Fruit fly (Drosophila melanogaster) whole organism, embryonic: Measurements from ENCODE around the gene Non3.

Experiments
- Abd-B ChIP-seq: fragments of 200-800 bp; sonication (Bioruptor generic); optimal IDR thresholded peaks from 2 replicates; lab custom pipeline; 2018; ENCODE audit warnings: missing biosample characterization, mild to moderate bottlenecking, missing genetic modification characterization, moderate library complexity
- Aef1 ChIP-seq: fragments of 200-800 bp; sonication (Bioruptor generic); IDR thresholded peaks from 3 replicates; pipeline ENCODE4 v1.3.6; 2022; ENCODE audit warnings: missing biosample characterization, missing genetic modification characterization
- Atf3 ChIP-seq: fragments of 200-800 bp; sonication (Bioruptor generic); optimal IDR thresholded peaks from 3 replicates; lab custom pipeline; 2016; ENCODE audit warnings: missing biosample characterization, missing genetic modification characterization
- BEAF-32 ChIP-seq: fragments of 200-800 bp; sonication (Bioruptor generic); optimal IDR thresholded peaks from 3 replicates; lab custom pipeline; 2017; ENCODE audit warnings: missing biosample characterization, missing genetic modification characterization, mild to moderate bottlenecking, moderate library complexity, missing genetic modification reagents
- C15 ChIP-seq: fragments of 200-800 bp; sonication (Bioruptor generic); IDR thresholded peaks from 3 replicates; pipeline ENCODE4 v1.3.6; 2022; ENCODE audit warnings: missing biosample characterization, missing genetic modification characterization
- CG10267 ChIP-seq: fragments of 200-800 bp; sonication (Bioruptor generic); optimal IDR thresholded peaks from 2 replicates; lab custom pipeline; 2018; ENCODE audit warnings: missing biosample characterization, mild to moderate bottlenecking, missing genetic modification characterization, moderate library complexity
- CG10274 ChIP-seq: fragments of 200-800 bp; sonication (Bioruptor generic); optimal IDR thresholded peaks from 3 replicates; lab custom pipeline; 2017; ENCODE audit warnings: missing biosample characterization, mild to moderate bottlenecking, missing genetic modification characterization
- CG10979 ChIP-seq: fragments of 200-800 bp; sonication (Bioruptor generic); optimal IDR thresholded peaks from 2 replicates; lab custom pipeline; 2018; ENCODE audit warnings: missing biosample characterization, mild to moderate bottlenecking, missing genetic modification characterization, moderate library complexity
- CG11696 ChIP-seq: fragments of 200-800 bp; sonication (Bioruptor generic); IDR thresholded peaks from 2 replicates; pipeline ENCODE4 v1.3.6; 2022; ENCODE audit warnings: missing biosample characterization, missing genetic modification characterization
- CG12071 ChIP-seq: fragments of 200-800 bp; sonication (Bioruptor generic); optimal IDR thresholded peaks from 3 replicates; lab custom pipeline; 2018; ENCODE audit warnings: missing biosample characterization, mild to moderate bottlenecking, missing genetic modification characterization
- CG1233 ChIP-seq: fragments of 200-800 bp; sonication (Bioruptor generic); optimal IDR thresholded peaks from 4 replicates; lab custom pipeline; 2018; ENCODE audit warnings: missing biosample characterization, mild to moderate bottlenecking, missing genetic modification characterization
- CG13123 ChIP-seq: fragments of 200-800 bp; sonication (Bioruptor generic); optimal IDR thresholded peaks from 2 replicates; lab custom pipeline; 2016; ENCODE audit warnings: missing biosample characterization, missing genetic modification characterization
- CG1529 ChIP-seq: fragments of 200-800 bp; sonication (Bioruptor generic); optimal IDR thresholded peaks from 3 replicates; lab custom pipeline; 2018; ENCODE audit warnings: missing biosample characterization, missing genetic modification characterization
- CG17568 ChIP-seq: fragments of 200-800 bp; sonication (Bioruptor generic); optimal IDR thresholded peaks from 2 replicates; lab custom pipeline; 2018; ENCODE audit warnings: missing biosample characterization, mild to moderate bottlenecking, missing genetic modification characterization, moderate library complexity
- CG17912 ChIP-seq: fragments of 200-800 bp; sonication (Bioruptor generic); optimal IDR thresholded peaks from 2 replicates; lab custom pipeline; 2018; ENCODE audit warnings: missing biosample characterization, mild to moderate bottlenecking, missing genetic modification characterization
- CG18262 ChIP-seq: fragments of 200-800 bp; optimal IDR thresholded peaks from 3 replicates; lab custom pipeline; 2019; ENCODE audit warnings: missing biosample characterization, mild to moderate bottlenecking, missing genetic modification characterization, moderate library complexity
- CG1832 ChIP-seq: fragments of 200-800 bp; sonication (Bioruptor generic); optimal IDR thresholded peaks from 2 replicates; lab custom pipeline; 2017; ENCODE audit warnings: missing biosample characterization, mild to moderate bottlenecking, missing genetic modification characterization, inconsistent platforms
- CG18619 ChIP-seq: fragments of 200-800 bp; sonication (Bioruptor generic); optimal IDR thresholded peaks from 3 replicates; lab custom pipeline; 2017; ENCODE audit warnings: missing biosample characterization, mild to moderate bottlenecking, missing genetic modification characterization
- CG18764 ChIP-seq: fragments of 200-800 bp; sonication (Bioruptor generic); optimal IDR thresholded peaks from 3 replicates; lab custom pipeline; 2016; ENCODE audit warnings: missing biosample characterization, missing genetic modification characterization
- CG31224 ChIP-seq: fragments of 200-800 bp; sonication (Bioruptor generic); IDR thresholded peaks from 2 replicates; pipeline ENCODE4 v1.3.6; 2022; ENCODE audit warnings: missing biosample characterization, missing genetic modification characterization
- CG31365 ChIP-seq: fragments of 200-800 bp; sonication (Bioruptor generic); optimal IDR thresholded peaks from 2 replicates; lab custom pipeline; 2018; ENCODE audit warnings: missing biosample characterization, mild to moderate bottlenecking, missing genetic modification characterization
- CG34224 ChIP-seq: fragments of 200-800 bp; sonication (Bioruptor generic); IDR thresholded peaks from 3 replicates; pipeline ENCODE4 v1.3.6; 2022; ENCODE audit warnings: missing biosample characterization, missing genetic modification characterization; ENCODE audit not compliant: partially characterized antibody
- CG9215 ChIP-seq: fragments of 200-800 bp; sonication (Bioruptor generic); IDR thresholded peaks from 2 replicates; pipeline ENCODE4 v1.3.6; 2022; ENCODE audit warnings: missing biosample characterization, missing genetic modification characterization
- CG9932 ChIP-seq: fragments of 200-800 bp; sonication (Bioruptor generic); IDR thresholded peaks from 2 replicates; pipeline ENCODE4 v1.3.6; 2022; ENCODE audit warnings: missing biosample characterization, missing genetic modification characterization
- Camta ChIP-seq: fragments of 200-800 bp; sonication (Bioruptor generic); optimal IDR thresholded peaks from 2 replicates; lab custom pipeline; 2016; ENCODE audit warnings: missing biosample characterization, missing genetic modification characterization
- CkIIα-i1 ChIP-seq: fragments of 200-800 bp; sonication (Bioruptor generic); IDR thresholded peaks from 2 replicates; pipeline ENCODE4 v1.3.6; 2022; ENCODE audit warnings: missing biosample characterization, missing genetic modification characterization
- CrebB ChIP-seq: fragments of 200-800 bp; sonication (Bioruptor generic); optimal IDR thresholded peaks from 3 replicates; lab custom pipeline; 2018; ENCODE audit warnings: missing biosample characterization, mild to moderate bottlenecking, missing genetic modification characterization
- Ets97D ChIP-seq: fragments of 200-800 bp; sonication (Bioruptor generic); optimal IDR thresholded peaks from 3 replicates; lab custom pipeline; 2016; ENCODE audit warnings: missing biosample characterization, missing genetic modification characterization
- Fer1 ChIP-seq: fragments of 200-800 bp; sonication (Bioruptor generic); optimal IDR thresholded peaks from 2 replicates; lab custom pipeline; 2017; ENCODE audit warnings: missing biosample characterization, mild to moderate bottlenecking, missing genetic modification characterization
- HLH3B ChIP-seq: fragments of 200-800 bp; sonication (Bioruptor generic); IDR thresholded peaks from 2 replicates; pipeline ENCODE4 v1.3.6; 2022; ENCODE audit warnings: missing biosample characterization, missing genetic modification characterization
- MESR4 ChIP-seq: fragments of 200-800 bp; sonication (Bioruptor generic); optimal IDR thresholded peaks from 2 replicates; lab custom pipeline; 2018; ENCODE audit warnings: missing biosample characterization, mild to moderate bottlenecking, missing genetic modification characterization, moderate library complexity
- Max ChIP-seq: fragments of 200-800 bp; sonication (Bioruptor generic); optimal IDR thresholded peaks from 2 replicates; lab custom pipeline; 2016; ENCODE audit warnings: missing biosample characterization, mild to moderate bottlenecking, missing genetic modification characterization
- Mes4 ChIP-seq: fragments of 200-800 bp; sonication (Bioruptor generic); optimal IDR thresholded peaks from 2 replicates; lab custom pipeline; 2016; ENCODE audit warnings: missing biosample characterization, missing genetic modification characterization
- NFAT ChIP-seq: fragments of 200-800 bp; sonication (Bioruptor generic); IDR thresholded peaks from 2 replicates; pipeline ENCODE4 v1.3.6; 2022; ENCODE audit warnings: missing biosample characterization, missing genetic modification characterization
- Oli ChIP-seq: fragments of 200-800 bp; sonication (Bioruptor generic); optimal IDR thresholded peaks from 2 replicates; lab custom pipeline; 2018; ENCODE audit warnings: missing biosample characterization, mild to moderate bottlenecking, missing genetic modification characterization, moderate library complexity
- Sin3A ChIP-seq: fragments of >200 bp; optimal IDR thresholded peaks from 2 replicates; lab custom pipeline; 2018
- Six4 ChIP-seq: fragments of 200-800 bp; sonication (Bioruptor generic); optimal IDR thresholded peaks from 2 replicates; lab custom pipeline; 2016; ENCODE audit warnings: missing biosample characterization, missing genetic modification characterization
- YL-1 ChIP-seq: fragments of 200-800 bp; sonication (Bioruptor generic); optimal IDR thresholded peaks from 3 replicates; lab custom pipeline; 2017; ENCODE audit warnings: missing biosample characterization, mild to moderate bottlenecking, missing genetic modification characterization
- az2 ChIP-seq: fragments of 200-800 bp; sonication (Bioruptor generic); optimal IDR thresholded peaks from 3 replicates; lab custom pipeline; 2016; ENCODE audit warnings: missing biosample characterization, missing genetic modification characterization
- bsh ChIP-seq, 2 experiments: fragments of 200-800 bp; sonication (Bioruptor generic); optimal IDR thresholded peaks; 2 replicates each; lab custom pipeline; 2017 to 2018; ENCODE audit warnings: mild to moderate bottlenecking in 2 of 2, missing biosample characterization in 2 of 2, missing genetic modification characterization in 2 of 2, moderate library complexity in 1 of 2
- disco-r ChIP-seq: fragments of 200-800 bp; sonication (Bioruptor generic); optimal IDR thresholded peaks from 2 replicates; lab custom pipeline; 2016; ENCODE audit warnings: missing biosample characterization, missing genetic modification characterization
- dpn ChIP-seq, 2 experiments: fragments of 200-800 bp; sonication (Bioruptor generic); optimal IDR thresholded peaks; 3 replicates each; lab custom pipeline; 2016; ENCODE audit warnings: missing biosample characterization in 2 of 2, missing genetic modification characterization in 2 of 2
- fru ChIP-seq: fragments of >200 bp; optimal IDR thresholded peaks from 2 replicates; lab custom pipeline; 2017
- gem ChIP-seq: fragments of 200-800 bp; sonication (Bioruptor generic); optimal IDR thresholded peaks from 2 replicates; lab custom pipeline; 2019; ENCODE audit warnings: missing biosample characterization, mild to moderate bottlenecking, missing genetic modification characterization, moderate library complexity
- jigr1 ChIP-seq: fragments of 200-800 bp; sonication (Bioruptor generic); IDR thresholded peaks from 3 replicates; pipeline ENCODE4 v1.3.6; 2022; ENCODE audit warnings: missing biosample characterization, missing genetic modification characterization
- lilli ChIP-seq: fragments of 200-800 bp; sonication (Bioruptor generic); optimal IDR thresholded peaks from 3 replicates; lab custom pipeline; 2016; ENCODE audit warnings: missing biosample characterization, missing genetic modification characterization
- stwl ChIP-seq: fragments of 200-800 bp; sonication (Bioruptor generic); optimal IDR thresholded peaks from 3 replicates; lab custom pipeline; 2018; ENCODE audit warnings: missing biosample characterization, mild to moderate bottlenecking, missing genetic modification characterization, moderate library complexity
- tgo ChIP-seq: fragments of 200-800 bp; sonication (Bioruptor generic); IDR thresholded peaks from 3 replicates; pipeline ENCODE4 v1.3.6; 2022; ENCODE audit warnings: missing biosample characterization, missing genetic modification characterization
- tin ChIP-seq: fragments of 200-800 bp; sonication (Bioruptor generic); optimal IDR thresholded peaks from 3 replicates; lab custom pipeline; 2016; ENCODE audit warnings: missing biosample characterization, missing genetic modification characterization
- tll ChIP-seq, 2 experiments: fragments of 200-800 bp in 1 of 2; fragments of >200 bp in 1 of 2; sonication (Bioruptor generic) in 1 of 2; optimal IDR thresholded peaks; 2 replicates each; lab custom pipeline; 2017 to 2019; ENCODE audit warnings: missing biosample characterization in 2 of 2, missing genetic modification characterization in 2 of 2, mild to moderate bottlenecking in 1 of 2, moderate library complexity in 1 of 2
- unpg ChIP-seq: fragments of 200-800 bp; sonication (Bioruptor generic); optimal IDR thresholded peaks from 3 replicates; lab custom pipeline; 2018; ENCODE audit warnings: missing biosample characterization, mild to moderate bottlenecking, missing genetic modification characterization, moderate library complexity

Gene Non3

DNA sequence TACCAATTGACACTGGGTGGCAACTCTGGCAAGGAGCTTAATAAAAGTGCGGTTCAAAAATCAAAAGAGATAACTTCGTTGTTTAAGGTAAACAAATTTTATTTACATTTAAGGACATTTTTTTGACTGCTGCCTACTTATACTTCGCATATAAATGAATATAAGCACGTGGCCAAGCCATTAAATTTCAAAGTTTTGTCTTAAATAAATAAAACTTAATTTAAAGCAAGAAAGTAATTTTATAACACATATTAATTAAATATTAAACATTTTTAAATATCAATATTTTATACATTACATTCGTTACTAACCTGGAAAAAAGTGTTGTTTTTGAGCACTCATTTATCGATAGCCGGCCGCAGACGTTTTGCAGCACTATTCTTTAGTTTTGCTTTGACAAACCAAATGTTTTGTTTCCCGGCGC lies 34.8 kb upstream of the Non3 start, which contains the start of the genes CG12321 and MED17 (continued):
- TF ChIP-seq MESR4 (GFP tag; lab: Kevin White, UChicago) (no peak), Camta (GFP tag; lab: Kevin White, UChicago) (no peak), Fer1 (GFP tag; lab: Kevin White, UChicago) (peak; percentile 86), NFAT (GFP tag; lab: Robert Waterston, UW) (peak; percentile 94), CG18764 (GFP tag; lab: Kevin White, UChicago) (peak; percentile 84), CG10274 (GFP tag; lab: Kevin White, UChicago) (peak; percentile 54), CG1832 (GFP tag; lab: Kevin White, UChicago) (no peak), CG17568 (GFP tag; lab: Kevin White, UChicago) (no peak), tll (GFP tag; optimal IDR thresholded peaks at IDR 0.05; lab: Kevin White, UChicago) (no peak), CG9215 (peak; percentile 88), tgo (GFP tag; lab: Robert Waterston, UW) (peak; percentile 89), CG18262 (peak; percentile 90), CG9932 (GFP tag; lab: Robert Waterston, UW) (peak; percentile 97), YL-1 (peak; percentile 84), Abd-B (peak; percentile 94), CG11696 (GFP tag; lab: Robert Waterston, UW) (peak; percentile 54; the same call in 1 of the 2 replicates), Aef1 (GFP tag; lab: Robert Waterston, UW) (peak; percentile 90), unpg (peak; percentile 84), disco-r (GFP tag; lab: Kevin White, UChicago) (no peak), bsh (GFP tag; optimal IDR thresholded peaks at IDR 0.05; lab: Kevin White, UChicago) (peak in 1 of 2 experiments; percentile 85), CG18619 (GFP tag; lab: Kevin White, UChicago) (peak; percentile 89), CG10267 (tag; lab: Kevin White, UChicago) (peak; percentile 99), CG31365 (no peak), lilli (peak; percentile 84), stwl (tag; lab: Kevin White, UChicago) (peak; percentile 75), CG10979 (tag; lab: Kevin White, UChicago) (peak; percentile 85), dpn (GFP tag; optimal IDR thresholded peaks at IDR 0.05; lab: Kevin White, UChicago) (peak; percentile 66 to 93), Six4 (peak; percentile 84), CG13123 (GFP tag; lab: Kevin White, UChicago) (peak; percentile 85), Atf3 (GFP tag; lab: Kevin White, UChicago) (peak; percentile 22), CkIIα-i1 (GFP tag; lab: Robert Waterston, UW) (peak; percentile 16; the same call in 1 of the 2 replicates), CG34224 (GFP tag; lab: Robert Waterston, UW) (no peak), C15 (peak; percentile 74; the same call in 2 of the 3 replicates), HLH3B (GFP tag; lab: Robert Waterston, UW) (peak; percentile 85), Sin3A (lab: Kevin White, UChicago) (peak; percentile 5), Ets97D (GFP tag; lab: Kevin White, UChicago) (peak; percentile 55), CG17912 (GFP tag; lab: Kevin White, UChicago) (peak; percentile 43), az2 (GFP tag; lab: Kevin White, UChicago) (peak; percentile 91), CG31224 (peak; percentile 83), Mes4 (GFP tag; lab: Kevin White, UChicago) (peak; percentile 33), jigr1 (GFP tag; lab: Robert Waterston, UW) (peak; percentile 56; the same call in 1 of the 3 replicates), CG1529 (GFP tag; lab: Kevin White, UChicago) (peak; percentile 68), BEAF-32 (GFP tag; lab: Kevin White, UChicago) (peak; percentile 64), Max (peak; percentile 85), fru (lab: Kevin White, UChicago) (no peak), CrebB (peak; percentile 50), CG1233 (GFP tag; lab: Kevin White, UChicago) (peak; percentile 79), gem (peak; percentile 92), Oli (tag; lab: Kevin White, UChicago) (peak; percentile 89), tin (GFP tag; lab: Kevin White, UChicago) (peak; percentile 92), CG12071 (GFP tag; lab: Kevin White, UChicago) (no peak)
